Worm (Caenorhabditis elegans) whole organism, dauer: Measurements from ENCODE around the gene Y2H9A.6.

ENCODE experiments used
- unc-62 ChIP-seq: sonication (generic microtip); optimal IDR thresholded peaks from 2 replicates; lab custom pipeline; 2017; ENCODE audit warnings: missing biosample characterization, missing genetic modification reagents, missing genetic modification characterization

Gene Y2H9A.6

ce11 chrV:13417513-13417912 is 26.1 kb upstream of the Y2H9A.6 start, which contains the start of gene F53F1.6:
F53F1.6 (minus strand) TSS chrV:13417613.
- TF ChIP-seq unc-62: no peak

- no peak for TF ChIP-seq unc-62
Measured at ce11 chrV:13420640-13421039, 23.0 kb upstream of the Y2H9A.6 start, which contains the start of gene srv-8. srv-8 (minus strand) TSS chrV:13420740.

- no peak for TF ChIP-seq unc-62
Measured at ce11 chrV:13421697-13422096, 21.9 kb upstream of the Y2H9A.6 start.

ce11 chrV:13423045-13423444 is 20.6 kb upstream of the Y2H9A.6 start, which contains the start of gene srv-9:
srv-9 (minus strand) TSS chrV:13423145.
- TF ChIP-seq unc-62: no peak

- TF ChIP-seq unc-62: no peak
Measured at ce11 chrV:13423608-13424007, 20.0 kb upstream of the Y2H9A.6 start, which contains the start of gene srv-10. srv-10 (plus strand) TSS chrV:13423908.

ce11 chrV:13426764-13427163 is 16.9 kb upstream of the Y2H9A.6 start, which contains the start of gene srd-18:
srd-18 (minus strand) TSS chrV:13426864.
- no peak for TF ChIP-seq unc-62

ce11 chrV:13427378-13427777 is 16.3 kb upstream of the Y2H9A.6 start:
- TF ChIP-seq unc-62: no peak

ce11 chrV:13428660-13429059 is 15.0 kb upstream of the Y2H9A.6 start, which contains the start of gene srd-19:
srd-19 (minus strand) TSS chrV:13428760.
- TF ChIP-seq unc-62: no peak

- TF ChIP-seq unc-62: no peak
Measured at ce11 chrV:13432364-13432763, 11.3 kb upstream of the Y2H9A.6 start, which contains the start of gene srd-17. srd-17 (minus strand) TSS chrV:13432714.

ce11 chrV:13437473-13438074 is 6.1 kb upstream of the Y2H9A.6 start, which contains the start of gene mes-4:
mes-4 (minus strand) TSS chrV:13437545.
- no peak for TF ChIP-seq unc-62

ce11 chrV:13441661-13442060 is 2.0 kb upstream of the Y2H9A.6 start, which contains the start of gene col-162:
col-162 (plus strand) TSS chrV:13441961.
- no peak for TF ChIP-seq unc-62

- TF ChIP-seq unc-62: no peak
Measured at ce11 chrV:13442819-13443218, 816 bp upstream of the Y2H9A.6 start.

ce11 chrV:13445229-13445949 is 1.8 kb downstream of the Y2H9A.6 start, which contains the start of gene Y2H9A.4:
Y2H9A.4 (plus strand) TSS chrV:13445899.
- no peak for TF ChIP-seq unc-62

- TF ChIP-seq unc-62: no peak
Measured at ce11 chrV:13453334-13453733, 9.7 kb downstream of the Y2H9A.6 start, which contains the start of gene lurp-2. lurp-2 (plus strand) TSS chrV:13453634.

- no peak for TF ChIP-seq unc-62
Measured at ce11 chrV:13455448-13455847, 11.8 kb downstream of the Y2H9A.6 start, which contains the start of gene lurp-3. lurp-3 (plus strand) TSS chrV:13455748.

ce11 chrV:13457858-13458257 is 14.2 kb downstream of the Y2H9A.6 start, which contains the start of gene F25H9.2:
F25H9.2 (plus strand) TSS chrV:13458083.
- TF ChIP-seq unc-62: no peak

ce11 chrV:13459323-13459722 is 15.7 kb downstream of the Y2H9A.6 start, which contains the start of gene bath-39:
bath-39 (plus strand) TSS chrV:13459459.
- TF ChIP-seq unc-62: no peak
